Worm (Caenorhabditis elegans): ENCODE data around the gene ZK1240.1.
A peak's percentile ranks its signal among the peaks of the same experiment; 100 is the strongest.

The ZK1240.1 gene

ce11 chrII:2304575-2304974 lies 24.6 kb upstream of the ZK1240.1 start:
- TF ChIP-seq elt-1 (tag; optimal IDR thresholded peaks at IDR 0.05) (no peak), nhr-10 (tag; optimal IDR thresholded peaks at IDR 0.05) (no peak), unc-62 (GFP tag; optimal IDR thresholded peaks at IDR 0.05) (no peak), nhr-129 (tag; optimal IDR thresholded peaks at IDR 0.05) (no peak), unc-39 (tag; optimal IDR thresholded peaks at IDR 0.05) (no peak), nhr-6 (tag; optimal IDR thresholded peaks at IDR 0.05) (no peak), R02D3.7 (tag; optimal IDR thresholded peaks at IDR 0.05) (no peak), nhr-23 (tag; optimal IDR thresholded peaks at IDR 0.05) (no peak), sma-9 (GFP tag; optimal IDR thresholded peaks at IDR 0.05) (no peak), sma-9 (tag; optimal IDR thresholded peaks at IDR 0.05) (no peak), nhr-12 (tag; optimal IDR thresholded peaks at IDR 0.05) (no peak), sem-4 (tag; optimal IDR thresholded peaks at IDR 0.05) (no peak)

- TF ChIP-seq fos-1 (tag; optimal IDR thresholded peaks at IDR 0.05) (peak; percentile 62), ama-1 (optimal IDR thresholded peaks at IDR 0.05) (no peak)
Measured at ce11 chrII:2305507-2305906, 23.7 kb upstream of the ZK1240.1 start.

ce11 chrII:2306741-2307140 lies 22.5 kb upstream of the ZK1240.1 start, which contains the start of gene B0281.3:
B0281.3 (plus strand) TSS chrII:2307041.
- TF ChIP-seq nhr-25 (tag; optimal IDR thresholded peaks at IDR 0.05) (no peak), nhr-11 (tag; optimal IDR thresholded peaks at IDR 0.05) (no peak), mab-5 (tag; optimal IDR thresholded peaks at IDR 0.05) (no peak), ceh-16 (tag; optimal IDR thresholded peaks at IDR 0.05) (no peak), fos-1 (tag; optimal IDR thresholded peaks at IDR 0.05) (no peak), lin-13 (GFP tag; optimal IDR thresholded peaks at IDR 0.05) (no peak), ceh-82 (tag; optimal IDR thresholded peaks at IDR 0.05) (no peak), sem-4 (tag; optimal IDR thresholded peaks at IDR 0.05) (no peak), C34F6.9 (tag; optimal IDR thresholded peaks at IDR 0.05) (no peak)

- TF ChIP-seq gmeb-1 (tag; optimal IDR thresholded peaks at IDR 0.05) (no peak), elt-3 (tag; optimal IDR thresholded peaks at IDR 0.05) (no peak), peb-1 (tag; optimal IDR thresholded peaks at IDR 0.05) (no peak), lin-11 (tag; optimal IDR thresholded peaks at IDR 0.05) (no peak)
Measured at ce11 chrII:2312747-2313146, 16.4 kb upstream of the ZK1240.1 start, which contains the start of the genes trim-21 and B0281.1. trim-21 (minus strand) TSS chrII:2312847. B0281.1 (plus strand) TSS chrII:2313067.

- TF ChIP-seq fos-1 (tag; optimal IDR thresholded peaks at IDR 0.05): peak; percentile 21
- no peak for TF ChIP-seq egl-27 (tag; optimal IDR thresholded peaks at IDR 0.05)
- no peak for TF ChIP-seq nhr-6 (tag; optimal IDR thresholded peaks at IDR 0.05)
Measured at ce11 chrII:2317883-2318357, 11.3 kb upstream of the ZK1240.1 start, which contains the start of the genes ZK1240.5 and ZK1240.9. ZK1240.5 (minus strand) TSS chrII:2317933. ZK1240.9 (plus strand) TSS chrII:2318189.

ce11 chrII:2320097-2320496 lies 9.1 kb upstream of the ZK1240.1 start, which contains the start of gene ZK1240.3:
ZK1240.3 (plus strand) TSS chrII:2320334.
- TF ChIP-seq peb-1 (tag; optimal IDR thresholded peaks at IDR 0.05) (no peak), fos-1 (tag; optimal IDR thresholded peaks at IDR 0.05) (peak; percentile 87), elt-1 (tag; optimal IDR thresholded peaks at IDR 0.05) (no peak), nhr-25 (tag; optimal IDR thresholded peaks at IDR 0.05) (no peak), nhr-237 (tag; optimal IDR thresholded peaks at IDR 0.05) (no peak)

ce11 chrII:2322857-2323518 lies 6.2 kb upstream of the ZK1240.1 start, which contains the start of the genes ZK1240.6 and ZK1240.2:
ZK1240.6 (minus strand) TSS chrII:2322907.
ZK1240.2 (plus strand) TSS chrII:2323376.
- no peak for TF ChIP-seq elt-3 (tag; optimal IDR thresholded peaks at IDR 0.05)
- no peak for TF ChIP-seq ztf-1 (GFP tag; conservative IDR thresholded peaks at IDR 0.05)
- peak; percentile 76 for TF ChIP-seq fos-1 (tag; optimal IDR thresholded peaks at IDR 0.05)
- no peak for TF ChIP-seq nhr-129 (tag; optimal IDR thresholded peaks at IDR 0.05)
- TF ChIP-seq mab-5 (tag; optimal IDR thresholded peaks at IDR 0.05): no peak
- TF ChIP-seq R02D3.7 (tag; optimal IDR thresholded peaks at IDR 0.05): no peak
- TF ChIP-seq ceh-82 (tag; optimal IDR thresholded peaks at IDR 0.05): no peak
- TF ChIP-seq C34F6.9 (tag; optimal IDR thresholded peaks at IDR 0.05): no peak
- TF ChIP-seq sma-9 (GFP tag; optimal IDR thresholded peaks at IDR 0.05): peak; percentile 21
- no peak for TF ChIP-seq sma-9 (tag; optimal IDR thresholded peaks at IDR 0.05)
